Fruit fly (Drosophila melanogaster) whole organism, pupa: ENCODE data around the gene CG32263.
A peak's percentile ranks its signal among the peaks of the same experiment; 100 is the strongest.

ENCODE experiments used
- CG10348 ChIP-seq: fragments of 200-800 bp; sonication (Bioruptor generic); IDR thresholded peaks from 2 replicates; pipeline ENCODE4 v1.3.6; 2022; ENCODE audit warnings: missing biosample characterization, missing genetic modification characterization
- CG12605 ChIP-seq: fragments of 200-800 bp; sonication (Bioruptor generic); IDR thresholded peaks from 2 replicates; pipeline ENCODE4 v1.3.6; 2022; ENCODE audit warnings: missing biosample characterization, missing genetic modification characterization
- CG13204 ChIP-seq: fragments of 200-800 bp; sonication (Bioruptor generic); optimal IDR thresholded peaks from 2 replicates; lab custom pipeline; 2018; ENCODE audit warnings: missing biosample characterization, mild to moderate bottlenecking, missing genetic modification characterization, moderate library complexity
- CG14655 ChIP-seq: fragments of 200-800 bp; sonication (Bioruptor generic); optimal IDR thresholded peaks from 3 replicates; lab custom pipeline; 2017; ENCODE audit warnings: mild to moderate bottlenecking, missing biosample characterization, missing genetic modification reagents, missing genetic modification characterization
- CG15710 ChIP-seq: fragments of 200-800 bp; sonication (Bioruptor generic); optimal IDR thresholded peaks from 2 replicates; lab custom pipeline; 2018; ENCODE audit warnings: missing biosample characterization, mild to moderate bottlenecking, missing genetic modification characterization, moderate library complexity
- CG17806 ChIP-seq: fragments of 200-800 bp; sonication (Bioruptor generic); optimal IDR thresholded peaks from 2 replicates; lab custom pipeline; 2018; ENCODE audit warnings: missing biosample characterization, mild to moderate bottlenecking, missing genetic modification characterization, moderate library complexity
- CG32121 ChIP-seq: fragments of 200-800 bp; sonication (Bioruptor generic); IDR thresholded peaks from 2 replicates; pipeline ENCODE4 v1.3.6; 2022; ENCODE audit warnings: missing biosample characterization, missing genetic modification characterization
- CG34367 ChIP-seq: fragments of 200-800 bp; sonication (Bioruptor generic); optimal IDR thresholded peaks from 2 replicates; lab custom pipeline; 2018; ENCODE audit warnings: missing biosample characterization, mild to moderate bottlenecking, missing genetic modification characterization
- CG4496 ChIP-seq: fragments of 200-800 bp; sonication (Bioruptor generic); IDR thresholded peaks from 3 replicates; pipeline ENCODE4 v1.3.6; 2022; ENCODE audit warnings: missing biosample characterization, missing genetic modification characterization
- CG8159 ChIP-seq: fragments of 200-800 bp; sonication (Bioruptor generic); optimal IDR thresholded peaks from 3 replicates; lab custom pipeline; 2018; ENCODE audit warnings: missing biosample characterization, mild to moderate bottlenecking, missing genetic modification characterization, moderate library complexity
- CG8301 ChIP-seq: fragments of 200-800 bp; sonication (Bioruptor generic); optimal IDR thresholded peaks from 2 replicates; lab custom pipeline; 2018; ENCODE audit warnings: missing biosample characterization, mild to moderate bottlenecking, missing genetic modification characterization
- CG9948 ChIP-seq: fragments of 200-800 bp; sonication (Bioruptor generic); optimal IDR thresholded peaks from 2 replicates; lab custom pipeline; 2018; ENCODE audit warnings: missing biosample characterization, mild to moderate bottlenecking, missing genetic modification characterization, moderate library complexity
- D1 ChIP-seq: fragments of 200-800 bp; sonication (Bioruptor generic); optimal IDR thresholded peaks from 2 replicates; lab custom pipeline; 2018; ENCODE audit warnings: missing biosample characterization, mild to moderate bottlenecking, missing genetic modification characterization, moderate library complexity
- EcR ChIP-seq: fragments of 200-800 bp; sonication (Bioruptor generic); optimal IDR thresholded peaks from 3 replicates; lab custom pipeline; 2019; ENCODE audit warnings: missing biosample characterization, missing genetic modification characterization, mild to moderate bottlenecking, moderate library complexity, missing genetic modification reagents
- Ets98B ChIP-seq: fragments of 200-800 bp; sonication (Bioruptor generic); IDR thresholded peaks from 2 replicates; pipeline ENCODE4 v1.3.6; 2022; ENCODE audit warnings: missing biosample characterization, missing genetic modification characterization
- Pif1A ChIP-seq: fragments of 200-800 bp; sonication (Bioruptor generic); optimal IDR thresholded peaks from 3 replicates; lab custom pipeline; 2016; ENCODE audit warnings: missing biosample characterization, missing genetic modification characterization
- Pif1B ChIP-seq: fragments of 200-800 bp; sonication (Bioruptor generic); optimal IDR thresholded peaks from 3 replicates; lab custom pipeline; 2016; ENCODE audit warnings: missing biosample characterization, missing genetic modification characterization
- Snoo ChIP-seq: fragments of 200-800 bp; sonication (Bioruptor generic); optimal IDR thresholded peaks from 3 replicates; lab custom pipeline; 2017; ENCODE audit warnings: missing biosample characterization, mild to moderate bottlenecking, missing genetic modification characterization, inconsistent platforms
- fd96Ca ChIP-seq: fragments of 200-800 bp; sonication (Bioruptor generic); IDR thresholded peaks from 3 replicates; pipeline ENCODE4 v1.3.6; 2022; ENCODE audit warnings: missing biosample characterization, missing genetic modification characterization
- gl ChIP-seq: fragments of 200-800 bp; sonication (Bioruptor generic); optimal IDR thresholded peaks from 2 replicates; lab custom pipeline; 2018; ENCODE audit warnings: missing biosample characterization, mild to moderate bottlenecking, missing genetic modification characterization
- rn ChIP-seq: fragments of 200-800 bp; sonication (Bioruptor generic); IDR thresholded peaks from 2 replicates; pipeline ENCODE4 v1.3.6; 2022; ENCODE audit warnings: missing biosample characterization, missing genetic modification characterization

The CG32263 gene

DNA sequence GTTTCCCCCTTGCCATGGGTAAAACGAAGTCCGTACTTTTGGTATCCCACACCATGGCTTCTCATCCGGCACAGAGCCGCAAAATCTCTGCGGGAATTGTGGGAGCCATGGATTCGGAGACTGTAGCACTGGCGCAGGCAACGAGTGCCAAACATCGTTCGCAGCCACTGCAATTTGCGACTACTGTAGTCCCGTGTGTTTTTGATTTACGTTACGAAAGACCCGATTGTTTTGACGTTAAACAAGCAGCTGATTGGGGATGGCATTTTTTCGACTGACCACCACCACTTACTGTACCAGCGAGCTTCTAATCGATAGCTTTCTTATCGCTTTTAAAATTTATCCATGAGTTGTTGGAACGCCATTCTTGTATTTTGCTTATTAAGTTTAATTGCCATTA, 971 bp downstream of the CG32263 start, which contains the start of gene CG32262:
Gene CG32262 (minus strand): TSS at position 254 of the 400 bp plus-strand sequence.
- no peak for TF ChIP-seq fd96Ca (GFP tag; lab: Robert Waterston, UW)
- no peak for TF ChIP-seq CG14655
- no peak for TF ChIP-seq CG9948 (tag; lab: Kevin White, UChicago)
- no peak for TF ChIP-seq gl
- TF ChIP-seq rn (GFP tag; lab: Robert Waterston, UW) = no peak

dm6 chr3L:3806330-3806729, 4.6 kb downstream of the CG32263 start, which contains the start of the genes CG32264, ntc and IntS10:
TSS of gene CG32264 (minus strand) at chr3L:3806459.
TSS of gene ntc (minus strand) at chr3L:3806459.
TSS of gene IntS10 (plus strand) at chr3L:3806710.
- peak; percentile 48 for TF ChIP-seq CG8301 (tag; lab: Kevin White, UChicago)
- TF ChIP-seq D1 (tag; lab: Kevin White, UChicago) = peak; percentile 52
- no peak for TF ChIP-seq Pif1B
- no peak for TF ChIP-seq CG13204 (GFP tag; lab: Kevin White, UChicago)
- peak; percentile 34; the same call in 1 of the 2 replicates for TF ChIP-seq CG32121
- TF ChIP-seq CG17806 (tag; lab: Kevin White, UChicago) = peak; percentile 29
- peak; percentile 61 for TF ChIP-seq CG15710 (tag; lab: Kevin White, UChicago)
- peak; percentile 23 for TF ChIP-seq CG9948 (tag; lab: Kevin White, UChicago)
- TF ChIP-seq Ets98B (GFP tag; lab: Robert Waterston, UW) = peak; percentile 43

- TF ChIP-seq CG14655 = no peak
- peak; percentile 73 for TF ChIP-seq CG15710 (tag; lab: Kevin White, UChicago)
- peak; percentile 48 for TF ChIP-seq CG17806 (tag; lab: Kevin White, UChicago)
- peak; percentile 50; the same call in 1 of the 2 replicates for TF ChIP-seq CG12605 (GFP tag; lab: Robert Waterston, UW)
- peak; percentile 25 for TF ChIP-seq CG8301 (tag; lab: Kevin White, UChicago)
- TF ChIP-seq EcR (GFP tag; lab: Kevin White, UChicago) = no peak
- peak; percentile 59 for TF ChIP-seq Snoo (tag; lab: Kevin White, UChicago)
- no peak for TF ChIP-seq CG13204 (GFP tag; lab: Kevin White, UChicago)
- TF ChIP-seq Ets98B (GFP tag; lab: Robert Waterston, UW) = peak; percentile 73
- TF ChIP-seq CG8159 (tag; lab: Kevin White, UChicago) = peak; percentile 57
- TF ChIP-seq fd96Ca (GFP tag; lab: Robert Waterston, UW) = peak; percentile 85; the same call in 2 of the 3 replicates
- peak; percentile 83 for TF ChIP-seq CG4496 (GFP tag; lab: Robert Waterston, UW)
- no peak for TF ChIP-seq CG10348 (GFP tag; lab: Robert Waterston, UW)
- TF ChIP-seq CG32121 = peak; percentile 60
- TF ChIP-seq Pif1A (GFP tag; lab: Kevin White, UChicago) = no peak
- TF ChIP-seq CG9948 (tag; lab: Kevin White, UChicago) = peak; percentile 21
- no peak for TF ChIP-seq gl
- peak; percentile 70 for TF ChIP-seq CG34367 (tag; lab: Kevin White, UChicago)
- TF ChIP-seq D1 (tag; lab: Kevin White, UChicago) = no peak
- 0 out of 2 replicates have a peak, but pooled peaks have one; percentile 9 for TF ChIP-seq rn (GFP tag; lab: Robert Waterston, UW)
- no peak for TF ChIP-seq Pif1B
Measured at dm6 chr3L:3802677-3803076, 8.2 kb downstream of the CG32263 start.

DNA sequence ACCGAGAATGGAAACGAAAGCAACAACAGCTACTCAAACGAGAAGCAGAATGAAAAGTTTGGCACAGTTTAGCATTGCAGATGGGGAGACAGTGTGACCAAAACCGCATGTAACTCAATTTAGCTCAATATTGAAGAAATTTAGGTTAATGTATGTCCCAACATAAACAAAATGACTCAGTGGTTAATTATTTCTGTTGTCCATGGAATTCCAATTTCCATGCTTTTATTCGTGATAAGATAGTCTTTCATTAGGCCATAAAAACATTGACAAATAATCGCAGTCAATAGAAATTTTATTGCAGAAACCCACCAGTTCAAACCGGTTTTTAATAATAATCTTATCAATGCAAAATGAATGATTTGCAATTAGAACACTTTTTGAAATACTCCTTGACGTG, 9.1 kb downstream of the CG32263 start:
- TF ChIP-seq CG34367 (tag; lab: Kevin White, UChicago) (no peak), D1 (tag; lab: Kevin White, UChicago) (no peak), CG9948 (tag; lab: Kevin White, UChicago) (no peak), CG14655 (no peak), CG15710 (tag; lab: Kevin White, UChicago) (no peak), CG4496 (GFP tag; lab: Robert Waterston, UW) (no peak), CG32121 (no peak), CG10348 (GFP tag; lab: Robert Waterston, UW) (no peak), CG17806 (tag; lab: Kevin White, UChicago) (no peak), rn (GFP tag; lab: Robert Waterston, UW) (no peak), Ets98B (GFP tag; lab: Robert Waterston, UW) (no peak), EcR (GFP tag; lab: Kevin White, UChicago) (no peak), gl (no peak), CG12605 (GFP tag; lab: Robert Waterston, UW) (no peak), Snoo (tag; lab: Kevin White, UChicago) (no peak), CG8159 (tag; lab: Kevin White, UChicago) (peak; percentile 28), CG8301 (tag; lab: Kevin White, UChicago) (peak; percentile 16), Pif1A (GFP tag; lab: Kevin White, UChicago) (peak; percentile 26)
- TF ChIP-seq, all 21 proteins: peak for 3

dm6 chr3L:3801343-3801742, 9.6 kb downstream of the CG32263 start:
- peak; percentile 11 for TF ChIP-seq CG15710 (tag; lab: Kevin White, UChicago)
- no peak for TF ChIP-seq CG34367 (tag; lab: Kevin White, UChicago)
- peak; percentile 29; the same call in 1 of the 3 replicates for TF ChIP-seq fd96Ca (GFP tag; lab: Robert Waterston, UW)
- TF ChIP-seq CG12605 (GFP tag; lab: Robert Waterston, UW) = no peak
- no peak for TF ChIP-seq gl
- peak; percentile 25 for TF ChIP-seq CG8159 (tag; lab: Kevin White, UChicago)
- TF ChIP-seq CG8301 (tag; lab: Kevin White, UChicago) = peak; percentile 16
- TF ChIP-seq CG17806 (tag; lab: Kevin White, UChicago) = peak; percentile 39

- TF ChIP-seq CG17806 (tag; lab: Kevin White, UChicago) = no peak
- 0 out of 2 replicates have a peak, but pooled peaks have one; percentile 17 for TF ChIP-seq CG12605 (GFP tag; lab: Robert Waterston, UW)
- TF ChIP-seq CG8159 (tag; lab: Kevin White, UChicago) = no peak
- no peak for TF ChIP-seq CG34367 (tag; lab: Kevin White, UChicago)
- no peak for TF ChIP-seq Snoo (tag; lab: Kevin White, UChicago)
- TF ChIP-seq rn (GFP tag; lab: Robert Waterston, UW) = no peak
- no peak for TF ChIP-seq CG8301 (tag; lab: Kevin White, UChicago)
- TF ChIP-seq CG4496 (GFP tag; lab: Robert Waterston, UW) = peak; percentile 58; the same call in 2 of the 3 replicates
- no peak for TF ChIP-seq CG15710 (tag; lab: Kevin White, UChicago)
- TF ChIP-seq CG32121 = peak; percentile 54; the same call in 1 of the 2 replicates
- TF ChIP-seq CG10348 (GFP tag; lab: Robert Waterston, UW) = no peak
- no peak for TF ChIP-seq CG9948 (tag; lab: Kevin White, UChicago)
- no peak for TF ChIP-seq CG14655
- no peak for TF ChIP-seq gl
- no peak for TF ChIP-seq EcR (GFP tag; lab: Kevin White, UChicago)
- TF ChIP-seq Ets98B (GFP tag; lab: Robert Waterston, UW) = 0 out of 2 replicates have a peak, but pooled peaks have one; percentile 24
- no peak for TF ChIP-seq Pif1A (GFP tag; lab: Kevin White, UChicago)
- TF ChIP-seq fd96Ca (GFP tag; lab: Robert Waterston, UW) = peak; percentile 49; the same call in 2 of the 3 replicates
- no peak for TF ChIP-seq D1 (tag; lab: Kevin White, UChicago)
- TF ChIP-seq Pif1B = no peak
- no peak for TF ChIP-seq CG13204 (GFP tag; lab: Kevin White, UChicago)
Measured at dm6 chr3L:3799766-3800165, 11.1 kb downstream of the CG32263 start.
